ENCODE assay signal across 4 worm cellular contexts in genomic region chrII:10168905-10169782, ce11.
TF ChIP-seq lines count a peak whose summit lies in the region.

Gene daf-19, minus strand, starts transcription at chrII:10169346.

TF ChIP-seq in whole organism, L2 larva, 48 proteins besides CTCF, POLR2A, EP300 and RAD21 (continues in another document):
- TF ChIP-seq unc-39 (tag; optimal IDR thresholded peaks at IDR 0.05; lab: Kevin White, UChicago) (peak; percentile 82), Y55F3AM.14 (GFP tag; optimal IDR thresholded peaks at IDR 0.05; lab: Kevin White, UChicago) (peak; percentile 38), gmeb-1 (tag; optimal IDR thresholded peaks at IDR 0.05; lab: Kevin White, UChicago) (no peak), nhr-77 (tag; optimal IDR thresholded peaks at IDR 0.05; lab: Kevin White, UChicago) (no peak), zag-1 (tag; optimal IDR thresholded peaks at IDR 0.05; lab: Kevin White, UChicago) (peak; percentile 43), lin-11 (tag; optimal IDR thresholded peaks at IDR 0.05; lab: Kevin White, UChicago) (peak; percentile 63), mbf-1 (tag; optimal IDR thresholded peaks at IDR 0.05; lab: Kevin White, UChicago) (no peak), alr-1 (tag; optimal IDR thresholded peaks at IDR 0.05; lab: Kevin White, UChicago) (no peak), nhr-10 (tag; optimal IDR thresholded peaks at IDR 0.05; lab: Kevin White, UChicago) (peak; percentile 5), sma-9 (GFP tag; optimal IDR thresholded peaks at IDR 0.05; lab: Kevin White, UChicago) (peak; percentile 53), sma-9 (tag; optimal IDR thresholded peaks at IDR 0.05; lab: Kevin White, UChicago) (no peak), blmp-1 (tag; optimal IDR thresholded peaks at IDR 0.05; lab: Kevin White, UChicago; ENCODE audit: insufficient read depth) (no peak), R02D3.7 (tag; optimal IDR thresholded peaks at IDR 0.05; lab: Kevin White, UChicago) (no peak), unc-55 (GFP tag; optimal IDR thresholded peaks at IDR 0.05; lab: Kevin White, UChicago) (peak; percentile 76), sem-4 (tag; optimal IDR thresholded peaks at IDR 0.05; lab: Kevin White, UChicago) (no peak), ztf-4 (tag; optimal IDR thresholded peaks at IDR 0.05; lab: Kevin White, UChicago) (peak; percentile 56), nhr-129 (tag; optimal IDR thresholded peaks at IDR 0.05; lab: Kevin White, UChicago) (peak; percentile 71), F13H6.1 (tag; optimal IDR thresholded peaks at IDR 0.05; lab: Kevin White, UChicago) (peak; percentile 61), fos-1 (tag; optimal IDR thresholded peaks at IDR 0.05; lab: Kevin White, UChicago) (peak; percentile 33), ztf-1 (GFP tag; conservative IDR thresholded peaks at IDR 0.05; lab: Robert Waterston, UW) (no peak), C34F6.9 (tag; optimal IDR thresholded peaks at IDR 0.05; lab: Kevin White, UChicago) (peak; percentile 78), mab-5 (tag; optimal IDR thresholded peaks at IDR 0.05; lab: Kevin White, UChicago) (no peak), nhr-237 (tag; optimal IDR thresholded peaks at IDR 0.05; lab: Kevin White, UChicago) (no peak), nhr-12 (tag; optimal IDR thresholded peaks at IDR 0.05; lab: Kevin White, UChicago) (no peak)

TF ChIP-seq in whole organism, L4 larva, 104 proteins besides CTCF, POLR2A, EP300 and RAD21 (continues in another document):
- TF ChIP-seq dmd-8 (GFP tag; IDR thresholded peaks at IDR 0.05; lab: Robert Waterston, UW) (no peak), daf-19 (GFP tag; conservative IDR thresholded peaks at IDR 0.05; lab: Robert Waterston, UW) (no peak), mdt-29 (GFP tag; IDR thresholded peaks at IDR 0.05; lab: Robert Waterston, UW) (no peak), lin-15B (tag; optimal IDR thresholded peaks at IDR 0.05; lab: Kevin White, UChicago) (no peak), zfp-3 (GFP tag; conservative IDR thresholded peaks at IDR 0.05; lab: Robert Waterston, UW) (no peak), set-16 (GFP tag; IDR thresholded peaks at IDR 0.05; lab: Robert Waterston, UW) (peak; percentile 51; the same call in 1 of the 2 replicates), lim-7 (GFP tag; IDR thresholded peaks at IDR 0.05; lab: Robert Waterston, UW) (no peak), zip-2 (tag; optimal IDR thresholded peaks at IDR 0.05; lab: Kevin White, UChicago) (no peak), snpc-1.2 (GFP tag; IDR thresholded peaks at IDR 0.05; lab: Robert Waterston, UW) (no peak), saeg-2 (GFP tag; IDR thresholded peaks at IDR 0.05; lab: Robert Waterston, UW) (no peak), egl-43 (GFP tag; IDR thresholded peaks at IDR 0.05; lab: Robert Waterston, UW) (peak; percentile 71), Y75B8A.6 (GFP tag; IDR thresholded peaks at IDR 0.05; lab: Robert Waterston, UW) (no peak), nhr-28 (tag; optimal IDR thresholded peaks at IDR 0.05; lab: Kevin White, UChicago) (peak; percentile 56), ceh-28 (tag; optimal IDR thresholded peaks at IDR 0.05; lab: Kevin White, UChicago) (no peak), ceh-32 (tag; optimal IDR thresholded peaks at IDR 0.05; lab: Kevin White, UChicago; ENCODE audit: poor library complexity) (no peak), dmd-6 (GFP tag; IDR thresholded peaks at IDR 0.05; lab: Robert Waterston, UW) (peak; percentile 42), tra-1 (GFP tag; IDR thresholded peaks at IDR 0.05; lab: Robert Waterston, UW) (peak; percentile 78), zag-1 (tag; optimal IDR thresholded peaks at IDR 0.05; lab: Kevin White, UChicago) (no peak), ceh-82 (tag; optimal IDR thresholded peaks at IDR 0.05; lab: Kevin White, UChicago) (no peak), ama-1 (optimal IDR thresholded peaks at IDR 0.05; lab: Kevin White, UChicago) (peak; percentile 71), jun-1 (tag; optimal IDR thresholded peaks at IDR 0.05; lab: Kevin White, UChicago) (no peak), T20F7.1 (GFP tag; optimal IDR thresholded peaks at IDR 0.05; lab: Kevin White, UChicago) (no peak), arid-1 (GFP tag; conservative IDR thresholded peaks at IDR 0.05; lab: Robert Waterston, UW) (no peak; the same call in 1 of the 2 replicates), spr-1 (tag; optimal IDR thresholded peaks at IDR 0.05; lab: Kevin White, UChicago) (peak; percentile 12)

TF ChIP-seq in whole organism, late embryonic, 69 proteins besides CTCF, POLR2A, EP300 and RAD21 (continues in another document):
- peak; percentile 74 for TF ChIP-seq hlh-8 (tag; optimal IDR thresholded peaks at IDR 0.05; lab: Kevin White, UChicago)
- no peak for TF ChIP-seq npax-4 (tag; optimal IDR thresholded peaks at IDR 0.05; lab: Kevin White, UChicago)
- no peak for TF ChIP-seq elt-4 (tag; optimal IDR thresholded peaks at IDR 0.05; lab: Kevin White, UChicago)
- peak; percentile 9 for TF ChIP-seq unc-86 (tag; optimal IDR thresholded peaks at IDR 0.05; lab: Kevin White, UChicago)
- no peak for TF ChIP-seq tbx-7 (tag; optimal IDR thresholded peaks at IDR 0.05; lab: Kevin White, UChicago)
- peak; percentile 74 for TF ChIP-seq unc-42 (tag; optimal IDR thresholded peaks at IDR 0.05; lab: Kevin White, UChicago)
- peak; percentile 84 for TF ChIP-seq ceh-31 (tag; optimal IDR thresholded peaks at IDR 0.05; lab: Kevin White, UChicago)
- TF ChIP-seq ceh-30 (tag; optimal IDR thresholded peaks at IDR 0.05; lab: Kevin White, UChicago): peak; percentile 72
- peak; percentile 70 for TF ChIP-seq pros-1 (tag; optimal IDR thresholded peaks at IDR 0.05; lab: Kevin White, UChicago)
- no peak for TF ChIP-seq fkh-10 (GFP tag; optimal IDR thresholded peaks at IDR 0.05; lab: Kevin White, UChicago)
- TF ChIP-seq sox-4 (tag; optimal IDR thresholded peaks at IDR 0.05; lab: Kevin White, UChicago): peak; percentile 78
- TF ChIP-seq T23F11.4 (GFP tag; optimal IDR thresholded peaks at IDR 0.05; lab: Kevin White, UChicago): peak; percentile 69
- TF ChIP-seq pax-1 (tag; optimal IDR thresholded peaks at IDR 0.05; lab: Kevin White, UChicago): no peak
- peak; percentile 45 for TF ChIP-seq gmeb-2 (tag; optimal IDR thresholded peaks at IDR 0.05; lab: Kevin White, UChicago)
- peak; percentile 69 for TF ChIP-seq C38D4.7 (GFP tag; optimal IDR thresholded peaks at IDR 0.05; lab: Kevin White, UChicago)
- 0 out of 2 replicates have a peak, but pooled peaks have one; percentile 8 for TF ChIP-seq unc-3 (GFP tag; conservative IDR thresholded peaks at IDR 0.05; lab: Robert Waterston, UW)
- no peak for TF ChIP-seq unc-3 (tag; optimal IDR thresholded peaks at IDR 0.05; lab: Kevin White, UChicago)
- TF ChIP-seq C08G9.2 (tag; optimal IDR thresholded peaks at IDR 0.05; lab: Kevin White, UChicago): peak; percentile 50
- peak; percentile 39 for TF ChIP-seq nhr-11 (tag; optimal IDR thresholded peaks at IDR 0.05; lab: Kevin White, UChicago)
- no peak for TF ChIP-seq hlh-30 (tag; optimal IDR thresholded peaks at IDR 0.05; lab: Kevin White, UChicago; ENCODE audit: insufficient read depth)
- peak; percentile 75 for TF ChIP-seq ceh-2 (tag; optimal IDR thresholded peaks at IDR 0.05; lab: Kevin White, UChicago)
- peak; percentile 68 for TF ChIP-seq rnt-1 (tag; optimal IDR thresholded peaks at IDR 0.05; lab: Kevin White, UChicago)
- TF ChIP-seq nfya-1 (tag; optimal IDR thresholded peaks at IDR 0.05; lab: Kevin White, UChicago): peak; percentile 79
- TF ChIP-seq ceh-24 (tag; optimal IDR thresholded peaks at IDR 0.05; lab: Kevin White, UChicago): no peak
- no peak for TF ChIP-seq pag-3 (tag; optimal IDR thresholded peaks at IDR 0.05; lab: Kevin White, UChicago; ENCODE audit: borderline replicate concordance)
- peak; percentile 87 for TF ChIP-seq ceh-18 (tag; optimal IDR thresholded peaks at IDR 0.05; lab: Kevin White, UChicago)

TF ChIP-seq in whole organism, mixed stage, embryonic, 35 proteins besides CTCF, POLR2A, EP300 and RAD21 (continues in another document):
- TF ChIP-seq M03D4.4 (tag; optimal IDR thresholded peaks at IDR 0.05; lab: Kevin White, UChicago): peak; percentile 69
- no peak for TF ChIP-seq unc-62 (GFP tag; optimal IDR thresholded peaks at IDR 0.05; lab: Kevin White, UChicago)
- peak; percentile 27 for TF ChIP-seq tbx-8 (GFP tag; optimal IDR thresholded peaks at IDR 0.05; lab: Kevin White, UChicago)
- TF ChIP-seq ceh-43 (GFP tag; optimal IDR thresholded peaks at IDR 0.05; lab: Kevin White, UChicago): peak; percentile 42
- TF ChIP-seq mab-5 (tag; optimal IDR thresholded peaks at IDR 0.05; lab: Kevin White, UChicago): no peak
- TF ChIP-seq hlh-1 (tag; optimal IDR thresholded peaks at IDR 0.05; lab: Kevin White, UChicago): peak; percentile 85
- no peak for TF ChIP-seq flh-1 (GFP tag; optimal IDR thresholded peaks at IDR 0.05; lab: Kevin White, UChicago)
- TF ChIP-seq sptf-1 (tag; optimal IDR thresholded peaks at IDR 0.05; lab: Kevin White, UChicago): peak; percentile 92
- TF ChIP-seq mls-2 (tag; optimal IDR thresholded peaks at IDR 0.05; lab: Kevin White, UChicago): peak; percentile 91
- no peak for TF ChIP-seq lin-13 (tag; optimal IDR thresholded peaks at IDR 0.05; lab: Kevin White, UChicago)
- peak; percentile 95 for TF ChIP-seq ham-2 (GFP tag; optimal IDR thresholded peaks at IDR 0.05; lab: Kevin White, UChicago)
- peak; percentile 76 for TF ChIP-seq unc-120 (tag; optimal IDR thresholded peaks at IDR 0.05; lab: Kevin White, UChicago; ENCODE audit: poor library complexity, severe bottlenecking)
- TF ChIP-seq sem-2 (GFP tag; optimal IDR thresholded peaks at IDR 0.05; lab: Kevin White, UChicago): peak; percentile 31
- TF ChIP-seq nhr-12 (tag; optimal IDR thresholded peaks at IDR 0.05; lab: Kevin White, UChicago): no peak
- TF ChIP-seq nhr-237 (tag; optimal IDR thresholded peaks at IDR 0.05; lab: Kevin White, UChicago): peak; percentile 42
- no peak for TF ChIP-seq zip-8 (tag; optimal IDR thresholded peaks at IDR 0.05; lab: Kevin White, UChicago)
- peak; percentile 63 for TF ChIP-seq lin-32 (GFP tag; optimal IDR thresholded peaks at IDR 0.05; lab: Kevin White, UChicago)
- peak; percentile 69 for TF ChIP-seq drap-1 (GFP tag; optimal IDR thresholded peaks at IDR 0.05; lab: Kevin White, UChicago)
- no peak for TF ChIP-seq nhr-2 (tag; optimal IDR thresholded peaks at IDR 0.05; lab: Kevin White, UChicago)
- TF ChIP-seq snpc-4 (tag; optimal IDR thresholded peaks at IDR 0.05; lab: Kevin White, UChicago): no peak
- TF ChIP-seq ceh-83 (GFP tag; optimal IDR thresholded peaks at IDR 0.05; lab: Kevin White, UChicago): peak; percentile 68
- peak; percentile 63 for TF ChIP-seq ztf-11 (tag; optimal IDR thresholded peaks at IDR 0.05; lab: Kevin White, UChicago)
- peak; percentile 60 for TF ChIP-seq ces-1 (GFP tag; optimal IDR thresholded peaks at IDR 0.05; lab: Kevin White, UChicago)
- peak; percentile 8 for TF ChIP-seq unc-39 (tag; optimal IDR thresholded peaks at IDR 0.05; lab: Kevin White, UChicago)
- TF ChIP-seq nhr-28 (tag; optimal IDR thresholded peaks at IDR 0.05; lab: Kevin White, UChicago): no peak
- peak; percentile 55 for TF ChIP-seq mep-1 (tag; optimal IDR thresholded peaks at IDR 0.05; lab: Kevin White, UChicago)
- peak; percentile 72 for TF ChIP-seq cnd-1 (tag; optimal IDR thresholded peaks at IDR 0.05; lab: Kevin White, UChicago)
- peak; percentile 55 for TF ChIP-seq bed-3 (GFP tag; optimal IDR thresholded peaks at IDR 0.05; lab: Kevin White, UChicago)
- TF ChIP-seq ceh-39 (tag; optimal IDR thresholded peaks at IDR 0.05; lab: Kevin White, UChicago): peak; percentile 17
- TF ChIP-seq elt-3 (tag; optimal IDR thresholded peaks at IDR 0.05; lab: Kevin White, UChicago): no peak
